Worm (Caenorhabditis elegans) whole organism, L4 larva: Measurements from ENCODE around the gene K04C1.2.

Source experiments
- dve-1 ChIP-seq: sonication (generic microtip); optimal IDR thresholded peaks from 2 replicates; lab custom pipeline; 2017; ENCODE audit warnings: antibody characterized with exemption, mild to moderate bottlenecking, missing genetic modification characterization, missing compliant biosample characterization; ENCODE audit not compliant: insufficient read depth
- fos-1 ChIP-seq: fragments of 150-350 bp; optimal IDR thresholded peaks from 2 replicates; lab custom pipeline; 2014; ENCODE audit warnings: missing biosample characterization, missing genetic modification characterization
- hlh-30 ChIP-seq: sonication (generic microtip); optimal IDR thresholded peaks from 2 replicates; lab custom pipeline; 2017; ENCODE audit warnings: antibody characterized with exemption, mild to moderate bottlenecking, missing genetic modification characterization, missing compliant biosample characterization; ENCODE audit not compliant: insufficient read depth
- nhr-102 ChIP-seq: sonication (generic microtip); optimal IDR thresholded peaks from 2 replicates; lab custom pipeline; 2016; ENCODE audit warnings: mild to moderate bottlenecking, missing genetic modification characterization, moderate library complexity, missing compliant biosample characterization
- nhr-11 ChIP-seq: fragments of 150-350 bp; optimal IDR thresholded peaks from 2 replicates; lab custom pipeline; 2014; ENCODE audit warnings: missing biosample characterization, missing genetic modification characterization
- rbr-2 ChIP-seq: sonication (generic microtip); optimal IDR thresholded peaks from 2 replicates; lab custom pipeline; 2016; ENCODE audit warnings: missing genotype, missing genetic modification characterization, missing compliant biosample characterization
- snpc-1.2 ChIP-seq: fragments of 200-800 bp; sonication (Bioruptor generic); IDR thresholded peaks from 2 replicates; pipeline ENCODE4 v1.3.6; 2022; ENCODE audit warnings: missing genetic modification reagents, missing genetic modification characterization, missing compliant biosample characterization
- unc-62 ChIP-seq, 3 experiments: fragments of 150-350 bp in 1 of 3; sonication (generic microtip); optimal IDR thresholded peaks in 2 of 3; peaks in 1 of 3; 1 replicate in 1 of 3; 2 replicates in 2 of 3; lab custom pipeline; 2014 to 2017; ENCODE audit warnings: missing biosample characterization in 3 of 3, missing genetic modification characterization in 3 of 3, missing genetic modification reagents in 3 of 3, missing genotype in 1 of 3

- no peak for TF ChIP-seq nhr-102
- TF ChIP-seq unc-62 (GFP tag; optimal IDR thresholded peaks at IDR 0.05 in 1 of 2; lab: Kevin White, UChicago) = no peak
- TF ChIP-seq unc-62 (tag; optimal IDR thresholded peaks at IDR 0.05; lab: Kevin White, UChicago) = no peak
- TF ChIP-seq rbr-2 (tag; lab: Kevin White, UChicago) = no peak
- no peak for TF ChIP-seq nhr-11
- TF ChIP-seq hlh-30 (tag; lab: Kevin White, UChicago) = no peak
- no peak for TF ChIP-seq snpc-1.2 (GFP tag; lab: Robert Waterston, UW)
- TF ChIP-seq fos-1 (tag; lab: Kevin White, UChicago) = no peak
- TF ChIP-seq dve-1 (tag; lab: Kevin White, UChicago) = no peak
Measured at ce11 chrX:14223156-14223555, 15.4 kb upstream of the K04C1.2 start, which contains the start of gene K06G5.3.
